Worm (Caenorhabditis elegans) whole organism, L1 larva: ENCODE measurements around the gene him-5.

Experiments
- C16A3.4 ChIP-seq: fragments of 150-350 bp; optimal IDR thresholded peaks from 2 replicates; lab custom pipeline; 2014; ENCODE audit warnings: missing biosample characterization, missing genetic modification characterization
- C34B4.2 ChIP-seq: sonication (generic microtip); optimal IDR thresholded peaks from 2 replicates; lab custom pipeline; 2017; ENCODE audit warnings: mild to moderate bottlenecking, missing genetic modification characterization, missing compliant biosample characterization
- Y116A8C.19 ChIP-seq: sonication (generic microtip); optimal IDR thresholded peaks from 2 replicates; lab custom pipeline; 2016; ENCODE audit warnings: missing compliant biosample characterization, missing genetic modification characterization, borderline replicate concordance
- aha-1 ChIP-seq: fragments of 150-350 bp; optimal IDR thresholded peaks from 2 replicates; lab custom pipeline; 2014; ENCODE audit warnings: missing biosample characterization, missing genetic modification characterization
- alr-1 ChIP-seq: fragments of 200-800 bp; sonication (Bioruptor generic); optimal IDR thresholded peaks from 2 replicates; lab custom pipeline; 2018; ENCODE audit warnings: borderline replicate concordance, mild to moderate bottlenecking, missing genetic modification characterization, missing compliant biosample characterization
- ama-1 ChIP-seq: fragments of 150-350 bp; optimal IDR thresholded peaks from 2 replicates; lab custom pipeline; 2014
- blmp-1 ChIP-seq: fragments of 150-350 bp; optimal IDR thresholded peaks from 2 replicates; lab custom pipeline; 2014; ENCODE audit warnings: missing biosample characterization, missing genetic modification characterization
- ceh-8 ChIP-seq: fragments of 200-800 bp; sonication (Bioruptor generic); optimal IDR thresholded peaks from 2 replicates; lab custom pipeline; 2018; ENCODE audit warnings: mild to moderate bottlenecking, missing genetic modification characterization, moderate library complexity, missing compliant biosample characterization
- ceh-82 ChIP-seq, 3 experiments: fragments of 150-350 bp in 1 of 3; sonication (generic microtip) in 2 of 3; optimal IDR thresholded peaks; 2 replicates each; lab custom pipeline; 2014 to 2017; ENCODE audit warnings: missing biosample characterization in 3 of 3, missing genetic modification characterization in 3 of 3
- ceh-88 ChIP-seq: fragments of 200-800 bp; sonication (Bioruptor generic); IDR thresholded peaks from 2 replicates; pipeline ENCODE4 v1.3.6; 2022; ENCODE audit warnings: missing genetic modification characterization, missing compliant biosample characterization
- dsc-1 ChIP-seq: sonication (generic microtip); optimal IDR thresholded peaks from 2 replicates; lab custom pipeline; 2016; ENCODE audit warnings: mild to moderate bottlenecking, missing genetic modification characterization, missing compliant biosample characterization
- efl-1 ChIP-seq, 4 experiments: fragments of 150-350 bp; optimal IDR thresholded peaks in 3 of 4; peaks in 1 of 4; 1 replicate in 1 of 4; 2 replicates in 3 of 4; lab custom pipeline; 2014; ENCODE audit warnings: missing biosample characterization in 2 of 4, missing genetic modification characterization in 2 of 4, missing genetic modification reagents in 2 of 4
- egl-13 ChIP-seq: sonication (generic microtip); optimal IDR thresholded peaks from 2 replicates; lab custom pipeline; 2016; ENCODE audit warnings: missing genotype, missing genetic modification reagents, missing genetic modification characterization, missing compliant biosample characterization
- egl-27 ChIP-seq, 2 experiments: fragments of 150-350 bp in 1 of 2; sonication (generic microtip); optimal IDR thresholded peaks; 3 replicates each; lab custom pipeline; 2017 to 2018; ENCODE audit warnings: missing biosample characterization in 2 of 2, missing genetic modification characterization in 2 of 2, missing genetic modification reagents in 2 of 2
- elt-2 ChIP-seq: sonication (generic microtip); optimal IDR thresholded peaks from 2 replicates; lab custom pipeline; 2016; ENCODE audit warnings: missing genetic modification characterization, mild to moderate bottlenecking, inconsistent platforms, missing compliant biosample characterization, missing genetic modification reagents
- elt-3 ChIP-seq, 6 experiments: fragments of 150-350 bp in 1 of 6; sonication (generic microtip); optimal IDR thresholded peaks; 2 replicates each; lab custom pipeline; 2017 to 2018; ENCODE audit warnings: missing biosample characterization in 6 of 6, missing genetic modification characterization in 6 of 6, inconsistent platforms in 1 of 6
- ets-5 ChIP-seq: fragments of 200-800 bp; sonication (Bioruptor generic); IDR thresholded peaks from 2 replicates; pipeline ENCODE4 v1.3.6; 2022; ENCODE audit warnings: missing genetic modification characterization, missing compliant biosample characterization
- fkh-10 ChIP-seq: sonication (generic microtip); optimal IDR thresholded peaks from 2 replicates; lab custom pipeline; 2017; ENCODE audit warnings: missing biosample characterization, missing genetic modification reagents, missing genetic modification characterization
- fkh-8 ChIP-seq: sonication (generic microtip); optimal IDR thresholded peaks from 2 replicates; lab custom pipeline; 2016; ENCODE audit warnings: mild to moderate bottlenecking, missing genetic modification characterization, missing compliant biosample characterization
- fos-1 ChIP-seq: fragments of 150-350 bp; optimal IDR thresholded peaks from 2 replicates; lab custom pipeline; 2014; ENCODE audit warnings: missing biosample characterization, missing genetic modification characterization
- grh-1 ChIP-seq: fragments of 200-800 bp; sonication (Bioruptor generic); IDR thresholded peaks from 2 replicates; pipeline ENCODE4 v1.3.6; 2022; ENCODE audit warnings: missing genetic modification reagents, missing genetic modification characterization, missing compliant biosample characterization
- hlh-17 ChIP-seq: fragments of 200-800 bp; sonication (Bioruptor generic); optimal IDR thresholded peaks from 2 replicates; lab custom pipeline; 2018; ENCODE audit warnings: missing genetic modification characterization, mild to moderate bottlenecking, missing compliant biosample characterization, moderate library complexity, borderline replicate concordance
- hpl-2 ChIP-seq: fragments of 150-350 bp; optimal IDR thresholded peaks from 2 replicates; lab custom pipeline; 2014; ENCODE audit warnings: missing biosample characterization, missing genetic modification reagents, missing genetic modification characterization
- irx-1 ChIP-seq: sonication (generic microtip); optimal IDR thresholded peaks from 2 replicates; lab custom pipeline; 2016; ENCODE audit warnings: missing genetic modification characterization, missing compliant biosample characterization
- lin-13 ChIP-seq: fragments of 150-350 bp; optimal IDR thresholded peaks from 2 replicates; lab custom pipeline; 2014; ENCODE audit warnings: missing biosample characterization, missing genetic modification reagents, missing genetic modification characterization
- lin-35 ChIP-seq, 2 experiments: fragments of 150-350 bp; optimal IDR thresholded peaks; 2 replicates each; lab custom pipeline; 2014; ENCODE audit warnings: missing biosample characterization in 2 of 2, missing genetic modification characterization in 2 of 2, missing genetic modification reagents in 2 of 2
- lin-39 ChIP-seq: fragments of 150-350 bp; optimal IDR thresholded peaks from 2 replicates; lab custom pipeline; 2014; ENCODE audit warnings: missing biosample characterization, missing genetic modification reagents, missing genetic modification characterization
- lsy-2 ChIP-seq, 2 experiments: fragments of 150-350 bp; optimal IDR thresholded peaks; 2 replicates each; lab custom pipeline; 2014; ENCODE audit warnings: missing biosample characterization in 2 of 2, missing genetic modification characterization in 2 of 2
- mdl-1 ChIP-seq, 2 experiments: fragments of 150-350 bp; optimal IDR thresholded peaks; 2 replicates each; lab custom pipeline; 2014 to 2017; ENCODE audit warnings: missing biosample characterization in 2 of 2, missing genetic modification characterization in 2 of 2, inconsistent platforms in 1 of 2
- mef-2 ChIP-seq: fragments of 150-350 bp; optimal IDR thresholded peaks from 2 replicates; lab custom pipeline; 2014; ENCODE audit warnings: missing biosample characterization, missing genetic modification characterization
- mep-1 ChIP-seq: fragments of 150-350 bp; optimal IDR thresholded peaks from 2 replicates; lab custom pipeline; 2014; ENCODE audit warnings: missing biosample characterization, missing genetic modification characterization
- nhr-11 ChIP-seq: fragments of 150-350 bp; optimal IDR thresholded peaks from 2 replicates; lab custom pipeline; 2014; ENCODE audit warnings: missing biosample characterization, missing genetic modification characterization
- nhr-12 ChIP-seq: sonication (generic microtip); optimal IDR thresholded peaks from 2 replicates; lab custom pipeline; 2017; ENCODE audit warnings: missing biosample characterization, missing genetic modification characterization
- nhr-19 ChIP-seq: fragments of 200-800 bp; sonication (Bioruptor generic); conservative IDR thresholded peaks from 2 replicates; pipeline ENCODE4 v1.3.6; 2022; ENCODE audit warnings: missing genetic modification characterization, missing compliant biosample characterization
- nhr-237 ChIP-seq: fragments of 150-350 bp; optimal IDR thresholded peaks from 2 replicates; lab custom pipeline; 2014; ENCODE audit warnings: missing biosample characterization, missing genetic modification characterization
- nhr-71 ChIP-seq: sonication (generic microtip); optimal IDR thresholded peaks from 2 replicates; lab custom pipeline; 2016; ENCODE audit warnings: mild to moderate bottlenecking, missing genetic modification characterization, moderate library complexity, missing compliant biosample characterization
- nhr-84 ChIP-seq: sonication (generic microtip); optimal IDR thresholded peaks from 2 replicates; lab custom pipeline; 2017; ENCODE audit warnings: missing biosample characterization, missing genetic modification characterization
- nhr-85 ChIP-seq: sonication (generic microtip); peaks from one replicate; lab custom pipeline; 2016; ENCODE audit warnings: missing genetic modification characterization, inconsistent platforms, missing compliant biosample characterization
- nhr-90 ChIP-seq: sonication (generic microtip); optimal IDR thresholded peaks from 2 replicates; lab custom pipeline; 2016; ENCODE audit warnings: mild to moderate bottlenecking, missing genetic modification characterization, missing compliant biosample characterization; ENCODE audit not compliant: poor library complexity
- pag-3 ChIP-seq: sonication (generic microtip); optimal IDR thresholded peaks from 2 replicates; lab custom pipeline; 2017; ENCODE audit warnings: missing genetic modification characterization, mild to moderate bottlenecking, missing compliant biosample characterization, antibody characterized with exemption, borderline replicate concordance; ENCODE audit not compliant: insufficient read depth
- pax-3 ChIP-seq: fragments of 200-800 bp; sonication (Bioruptor generic); optimal IDR thresholded peaks from 2 replicates; lab custom pipeline; 2018; ENCODE audit warnings: mild to moderate bottlenecking, missing genetic modification characterization, moderate library complexity, missing compliant biosample characterization
- pqm-1 ChIP-seq: sonication (generic microtip); optimal IDR thresholded peaks from 3 replicates; lab custom pipeline; 2017; ENCODE audit warnings: missing biosample characterization, missing genetic modification characterization
- rnt-1 ChIP-seq: sonication (generic microtip); optimal IDR thresholded peaks from 2 replicates; lab custom pipeline; 2016; ENCODE audit warnings: mild to moderate bottlenecking, missing genetic modification characterization, moderate library complexity, missing compliant biosample characterization
- skn-1 ChIP-seq: fragments of 150-350 bp; optimal IDR thresholded peaks from 2 replicates; lab custom pipeline; 2014; ENCODE audit warnings: missing biosample characterization, missing genetic modification characterization
- snu-23 ChIP-seq: sonication (generic microtip); optimal IDR thresholded peaks from 2 replicates; lab custom pipeline; 2016; ENCODE audit warnings: missing genetic modification characterization, missing compliant biosample characterization
- sox-4 ChIP-seq: sonication (generic microtip); optimal IDR thresholded peaks from 2 replicates; lab custom pipeline; 2016; ENCODE audit warnings: missing genetic modification characterization, missing compliant biosample characterization
- swsn-7 ChIP-seq: sonication (generic microtip); optimal IDR thresholded peaks from 2 replicates; lab custom pipeline; 2016; ENCODE audit warnings: missing genetic modification characterization, missing compliant biosample characterization
- tlp-1 ChIP-seq: fragments of 150-350 bp; optimal IDR thresholded peaks from 2 replicates; lab custom pipeline; 2014; ENCODE audit warnings: missing biosample characterization, missing genetic modification characterization
- xbp-1 ChIP-seq: sonication (generic microtip); optimal IDR thresholded peaks from 2 replicates; lab custom pipeline; 2016; ENCODE audit warnings: missing genetic modification characterization, missing compliant biosample characterization
- zip-4 ChIP-seq: fragments of 200-800 bp; sonication (Bioruptor generic); optimal IDR thresholded peaks from 2 replicates; lab custom pipeline; 2018; ENCODE audit warnings: mild to moderate bottlenecking, missing genetic modification characterization, moderate library complexity, missing compliant biosample characterization
- ztf-11 ChIP-seq, 2 experiments: sonication (generic microtip); optimal IDR thresholded peaks; 2 replicates each; lab custom pipeline; 2016 to 2017; ENCODE audit warnings: missing genetic modification characterization in 2 of 2, missing biosample characterization in 1 of 2, missing compliant biosample characterization in 1 of 2
- ztf-4 ChIP-seq: fragments of 150-350 bp; optimal IDR thresholded peaks from 2 replicates; lab custom pipeline; 2014; ENCODE audit warnings: missing biosample characterization, missing genetic modification characterization

him-5 gene

ce11 chrV:14136152-14136551, 45.9 kb downstream of the him-5 start:
- TF ChIP-seq nhr-90 (tag; lab: Kevin White, UChicago) = peak; percentile 49
- peak; percentile 77 for TF ChIP-seq ztf-4 (tag; lab: Kevin White, UChicago)
- TF ChIP-seq elt-2 (tag; lab: Kevin White, UChicago) = peak; percentile 25
- peak; percentile 30 for TF ChIP-seq rnt-1 (tag; lab: Kevin White, UChicago)
- peak in 2 of 6 experiments; percentile 72 to 83 for TF ChIP-seq elt-3 (tag; optimal IDR thresholded peaks at IDR 0.05; lab: Kevin White, UChicago)
- TF ChIP-seq ama-1 (lab: Kevin White, UChicago) = peak; percentile 24
- no peak for TF ChIP-seq nhr-84
- TF ChIP-seq pag-3 (tag; lab: Kevin White, UChicago) = no peak
- peak; percentile 45 for TF ChIP-seq irx-1 (tag; lab: Kevin White, UChicago)
- no peak for TF ChIP-seq ets-5 (GFP tag; lab: Robert Waterston, UW)
- TF ChIP-seq zip-4 (GFP tag; lab: Kevin White, UChicago) = no peak
- TF ChIP-seq alr-1 (tag; lab: Kevin White, UChicago) = no peak
- TF ChIP-seq ceh-82 (tag; optimal IDR thresholded peaks at IDR 0.05; lab: Kevin White, UChicago) = peak; percentile 49 to 68 (median 50)
- peak; percentile 65 for TF ChIP-seq pax-3 (tag; lab: Kevin White, UChicago)
- TF ChIP-seq nhr-12 (tag; lab: Kevin White, UChicago) = no peak
- TF ChIP-seq aha-1 (tag; lab: Kevin White, UChicago) = no peak
- TF ChIP-seq hlh-17 (GFP tag; lab: Kevin White, UChicago) = no peak
- TF ChIP-seq nhr-19 (GFP tag; lab: Robert Waterston, UW) = peak; percentile 59
- TF ChIP-seq nhr-85 (tag; lab: Kevin White, UChicago) = peak; percentile 94
- TF ChIP-seq fkh-8 (tag; lab: Kevin White, UChicago) = peak; percentile 40
- no peak for TF ChIP-seq fkh-10
- TF ChIP-seq ceh-8 = peak; percentile 65
- peak; percentile 15 for TF ChIP-seq nhr-237 (tag; lab: Kevin White, UChicago)
- peak; percentile 70 for TF ChIP-seq skn-1
- TF ChIP-seq lin-35 (GFP tag; optimal IDR thresholded peaks at IDR 0.05; lab: Kevin White, UChicago) = peak; percentile 42 to 75
- TF ChIP-seq egl-27 (tag; optimal IDR thresholded peaks at IDR 0.05; lab: Kevin White, UChicago) = peak in 1 of 2 experiments; percentile 73
- TF ChIP-seq C34B4.2 (tag; lab: Kevin White, UChicago) = no peak
- peak; percentile 32 to 80 for TF ChIP-seq lsy-2 (tag; optimal IDR thresholded peaks at IDR 0.05; lab: Kevin White, UChicago)
- peak; percentile 46 for TF ChIP-seq xbp-1 (tag; lab: Kevin White, UChicago)
- TF ChIP-seq snu-23 (GFP tag; lab: Kevin White, UChicago) = peak; percentile 82
- TF ChIP-seq Y116A8C.19 (tag; lab: Kevin White, UChicago) = no peak
- peak; percentile 63 for TF ChIP-seq lin-13 (GFP tag; lab: Kevin White, UChicago)
- TF ChIP-seq sox-4 (tag; lab: Kevin White, UChicago) = no peak
- TF ChIP-seq mef-2 = peak; percentile 24
- peak; percentile 79 for TF ChIP-seq nhr-71 (tag; lab: Kevin White, UChicago)
- TF ChIP-seq ceh-88 (GFP tag; lab: Robert Waterston, UW) = no peak
- peak; percentile 61 for TF ChIP-seq mep-1 (tag; lab: Kevin White, UChicago)
- TF ChIP-seq efl-1 (optimal IDR thresholded peaks at IDR 0.05; lab: Kevin White, UChicago) = peak; percentile 60 to 72
- peak; percentile 16 to 94 for TF ChIP-seq efl-1 (GFP tag; optimal IDR thresholded peaks at IDR 0.05 in 1 of 2; lab: Kevin White, UChicago)
- no peak for TF ChIP-seq dsc-1 (tag; lab: Kevin White, UChicago)
- TF ChIP-seq egl-13 = no peak
- peak in 1 of 2 experiments; percentile 89 for TF ChIP-seq mdl-1 (tag; optimal IDR thresholded peaks at IDR 0.05; lab: Kevin White, UChicago)
- TF ChIP-seq lin-39 (tag; lab: Kevin White, UChicago) = no peak
- no peak for TF ChIP-seq pqm-1 (tag; lab: Kevin White, UChicago)
- TF ChIP-seq nhr-11 = no peak
- TF ChIP-seq grh-1 (GFP tag; lab: Robert Waterston, UW) = no peak
- TF ChIP-seq tlp-1 (tag; lab: Kevin White, UChicago) = no peak
- TF ChIP-seq blmp-1 (tag; lab: Kevin White, UChicago) = peak; percentile 85
- peak; percentile 62 for TF ChIP-seq swsn-7
- no peak for TF ChIP-seq hpl-2 (GFP tag; lab: Kevin White, UChicago)
- peak; percentile 80 for TF ChIP-seq fos-1
- peak in 1 of 2 experiments; percentile 2 for TF ChIP-seq ztf-11 (tag; optimal IDR thresholded peaks at IDR 0.05; lab: Kevin White, UChicago)
- TF ChIP-seq C16A3.4 (tag; lab: Kevin White, UChicago) = peak; percentile 59
